Worm (Caenorhabditis elegans) whole organism, L1 larva: ENCODE results near the gene lap-1.

Experiments
- C04F5.9 ChIP-seq: sonication (generic microtip); optimal IDR thresholded peaks from 2 replicates; lab custom pipeline; 2016; ENCODE audit warnings: missing genetic modification characterization, missing compliant biosample characterization
- C16A3.4 ChIP-seq: fragments of 150-350 bp; optimal IDR thresholded peaks from 2 replicates; lab custom pipeline; 2014; ENCODE audit warnings: missing biosample characterization, missing genetic modification characterization
- F16B12.6 ChIP-seq: fragments of 150-350 bp; optimal IDR thresholded peaks from 2 replicates; lab custom pipeline; 2014; ENCODE audit warnings: missing biosample characterization, missing genetic modification characterization
- Y116A8C.19 ChIP-seq: sonication (generic microtip); optimal IDR thresholded peaks from 2 replicates; lab custom pipeline; 2016; ENCODE audit warnings: missing compliant biosample characterization, missing genetic modification characterization, borderline replicate concordance
- aha-1 ChIP-seq: fragments of 150-350 bp; optimal IDR thresholded peaks from 2 replicates; lab custom pipeline; 2014; ENCODE audit warnings: missing biosample characterization, missing genetic modification characterization
- alr-1 ChIP-seq: fragments of 200-800 bp; sonication (Bioruptor generic); optimal IDR thresholded peaks from 2 replicates; lab custom pipeline; 2018; ENCODE audit warnings: borderline replicate concordance, mild to moderate bottlenecking, missing genetic modification characterization, missing compliant biosample characterization
- aly-2 ChIP-seq: fragments of 150-350 bp; optimal IDR thresholded peaks from 2 replicates; lab custom pipeline; 2014; ENCODE audit warnings: missing biosample characterization, missing genetic modification characterization
- ama-1 ChIP-seq: fragments of 150-350 bp; optimal IDR thresholded peaks from 2 replicates; lab custom pipeline; 2014
- ceh-8 ChIP-seq: fragments of 200-800 bp; sonication (Bioruptor generic); optimal IDR thresholded peaks from 2 replicates; lab custom pipeline; 2018; ENCODE audit warnings: mild to moderate bottlenecking, missing genetic modification characterization, moderate library complexity, missing compliant biosample characterization
- ceh-82 ChIP-seq, 3 experiments: fragments of 150-350 bp in 1 of 3; sonication (generic microtip) in 2 of 3; optimal IDR thresholded peaks; 2 replicates each; lab custom pipeline; 2014 to 2017; ENCODE audit warnings: missing biosample characterization in 3 of 3, missing genetic modification characterization in 3 of 3
- ceh-88 ChIP-seq: fragments of 200-800 bp; sonication (Bioruptor generic); IDR thresholded peaks from 2 replicates; pipeline ENCODE4 v1.3.6; 2022; ENCODE audit warnings: missing genetic modification characterization, missing compliant biosample characterization
- ceh-90 ChIP-seq: sonication (generic microtip); optimal IDR thresholded peaks from 2 replicates; lab custom pipeline; 2016; ENCODE audit warnings: missing genetic modification characterization, missing compliant biosample characterization
- ces-1 ChIP-seq: fragments of 150-350 bp; optimal IDR thresholded peaks from 2 replicates; lab custom pipeline; 2014; ENCODE audit warnings: missing biosample characterization, missing genetic modification reagents, missing genetic modification characterization
- dpl-1 ChIP-seq, 3 experiments: fragments of 150-350 bp in 2 of 3; sonication (generic microtip) in 1 of 3; optimal IDR thresholded peaks; 2 replicates each; lab custom pipeline; 2014 to 2017; ENCODE audit warnings: missing biosample characterization in 3 of 3, missing genetic modification characterization in 3 of 3, missing genetic modification reagents in 3 of 3
- efl-1 ChIP-seq, 4 experiments: fragments of 150-350 bp; optimal IDR thresholded peaks in 3 of 4; peaks in 1 of 4; 1 replicate in 1 of 4; 2 replicates in 3 of 4; lab custom pipeline; 2014; ENCODE audit warnings: missing biosample characterization in 2 of 4, missing genetic modification characterization in 2 of 4, missing genetic modification reagents in 2 of 4
- efl-3 ChIP-seq: fragments of 200-800 bp; sonication (Bioruptor generic); optimal IDR thresholded peaks from 2 replicates; lab custom pipeline; 2018; ENCODE audit warnings: mild to moderate bottlenecking, missing genetic modification characterization, missing compliant biosample characterization
- elt-2 ChIP-seq: sonication (generic microtip); optimal IDR thresholded peaks from 2 replicates; lab custom pipeline; 2016; ENCODE audit warnings: missing genetic modification characterization, mild to moderate bottlenecking, inconsistent platforms, missing compliant biosample characterization, missing genetic modification reagents
- ets-5 ChIP-seq: fragments of 200-800 bp; sonication (Bioruptor generic); IDR thresholded peaks from 2 replicates; pipeline ENCODE4 v1.3.6; 2022; ENCODE audit warnings: missing genetic modification characterization, missing compliant biosample characterization
- fos-1 ChIP-seq: fragments of 150-350 bp; optimal IDR thresholded peaks from 2 replicates; lab custom pipeline; 2014; ENCODE audit warnings: missing biosample characterization, missing genetic modification characterization
- grh-1 ChIP-seq: fragments of 200-800 bp; sonication (Bioruptor generic); IDR thresholded peaks from 2 replicates; pipeline ENCODE4 v1.3.6; 2022; ENCODE audit warnings: missing genetic modification reagents, missing genetic modification characterization, missing compliant biosample characterization
- hlh-17 ChIP-seq: fragments of 200-800 bp; sonication (Bioruptor generic); optimal IDR thresholded peaks from 2 replicates; lab custom pipeline; 2018; ENCODE audit warnings: missing genetic modification characterization, mild to moderate bottlenecking, missing compliant biosample characterization, moderate library complexity, borderline replicate concordance
- hlh-4 ChIP-seq: sonication (generic microtip); optimal IDR thresholded peaks from 2 replicates; lab custom pipeline; 2016; ENCODE audit warnings: mild to moderate bottlenecking, missing genetic modification characterization, missing compliant biosample characterization
- jun-1 ChIP-seq: fragments of 150-350 bp; optimal IDR thresholded peaks from 2 replicates; lab custom pipeline; 2014; ENCODE audit warnings: missing biosample characterization, missing genetic modification reagents, missing genetic modification characterization
- lin-13 ChIP-seq: fragments of 150-350 bp; optimal IDR thresholded peaks from 2 replicates; lab custom pipeline; 2014; ENCODE audit warnings: missing biosample characterization, missing genetic modification reagents, missing genetic modification characterization
- lin-15B ChIP-seq: fragments of 150-350 bp; sonication (generic microtip); optimal IDR thresholded peaks from 3 replicates; lab custom pipeline; 2014; ENCODE audit warnings: missing biosample characterization, missing genetic modification characterization
- lin-39 ChIP-seq: fragments of 150-350 bp; optimal IDR thresholded peaks from 2 replicates; lab custom pipeline; 2014; ENCODE audit warnings: missing biosample characterization, missing genetic modification reagents, missing genetic modification characterization
- lir-3 ChIP-seq: sonication (generic microtip); optimal IDR thresholded peaks from 2 replicates; lab custom pipeline; 2016; ENCODE audit warnings: mild to moderate bottlenecking, missing genetic modification characterization, moderate library complexity, missing compliant biosample characterization; ENCODE audit not compliant: poor library complexity
- lsy-2 ChIP-seq, 2 experiments: fragments of 150-350 bp; optimal IDR thresholded peaks; 2 replicates each; lab custom pipeline; 2014; ENCODE audit warnings: missing biosample characterization in 2 of 2, missing genetic modification characterization in 2 of 2
- mab-9 ChIP-seq: fragments of 200-800 bp; sonication (Bioruptor generic); IDR thresholded peaks from 2 replicates; pipeline ENCODE4 v1.3.6; 2022; ENCODE audit warnings: missing genetic modification reagents, missing genetic modification characterization, missing compliant biosample characterization
- mdl-1 ChIP-seq, 2 experiments: fragments of 150-350 bp; optimal IDR thresholded peaks; 2 replicates each; lab custom pipeline; 2014 to 2017; ENCODE audit warnings: missing biosample characterization in 2 of 2, missing genetic modification characterization in 2 of 2, inconsistent platforms in 1 of 2
- mep-1 ChIP-seq: fragments of 150-350 bp; optimal IDR thresholded peaks from 2 replicates; lab custom pipeline; 2014; ENCODE audit warnings: missing biosample characterization, missing genetic modification characterization
- nhr-12 ChIP-seq: sonication (generic microtip); optimal IDR thresholded peaks from 2 replicates; lab custom pipeline; 2017; ENCODE audit warnings: missing biosample characterization, missing genetic modification characterization
- nhr-19 ChIP-seq: fragments of 200-800 bp; sonication (Bioruptor generic); conservative IDR thresholded peaks from 2 replicates; pipeline ENCODE4 v1.3.6; 2022; ENCODE audit warnings: missing genetic modification characterization, missing compliant biosample characterization
- nhr-28 ChIP-seq: fragments of 150-350 bp; optimal IDR thresholded peaks from 2 replicates; lab custom pipeline; 2014; ENCODE audit warnings: missing biosample characterization, missing genetic modification characterization
- nhr-71 ChIP-seq: sonication (generic microtip); optimal IDR thresholded peaks from 2 replicates; lab custom pipeline; 2016; ENCODE audit warnings: mild to moderate bottlenecking, missing genetic modification characterization, moderate library complexity, missing compliant biosample characterization
- nhr-77 ChIP-seq: fragments of 150-350 bp; optimal IDR thresholded peaks from 2 replicates; lab custom pipeline; 2014; ENCODE audit warnings: missing biosample characterization, missing genetic modification characterization
- nhr-85 ChIP-seq: sonication (generic microtip); peaks from one replicate; lab custom pipeline; 2016; ENCODE audit warnings: missing genetic modification characterization, inconsistent platforms, missing compliant biosample characterization
- pax-3 ChIP-seq: fragments of 200-800 bp; sonication (Bioruptor generic); optimal IDR thresholded peaks from 2 replicates; lab custom pipeline; 2018; ENCODE audit warnings: mild to moderate bottlenecking, missing genetic modification characterization, moderate library complexity, missing compliant biosample characterization
- pqm-1 ChIP-seq: sonication (generic microtip); optimal IDR thresholded peaks from 3 replicates; lab custom pipeline; 2017; ENCODE audit warnings: missing biosample characterization, missing genetic modification characterization
- rnt-1 ChIP-seq: sonication (generic microtip); optimal IDR thresholded peaks from 2 replicates; lab custom pipeline; 2016; ENCODE audit warnings: mild to moderate bottlenecking, missing genetic modification characterization, moderate library complexity, missing compliant biosample characterization
- skn-1 ChIP-seq: fragments of 150-350 bp; optimal IDR thresholded peaks from 2 replicates; lab custom pipeline; 2014; ENCODE audit warnings: missing biosample characterization, missing genetic modification characterization
- snpc-4 ChIP-seq: fragments of 150-350 bp; optimal IDR thresholded peaks from 2 replicates; lab custom pipeline; 2014; ENCODE audit warnings: missing biosample characterization, missing genetic modification characterization
- sox-4 ChIP-seq: sonication (generic microtip); optimal IDR thresholded peaks from 2 replicates; lab custom pipeline; 2016; ENCODE audit warnings: missing genetic modification characterization, missing compliant biosample characterization
- sptf-1 ChIP-seq: fragments of 150-350 bp; optimal IDR thresholded peaks from 2 replicates; lab custom pipeline; 2014; ENCODE audit warnings: missing biosample characterization, missing genetic modification characterization
- sup-37 ChIP-seq: fragments of 200-800 bp; sonication (Bioruptor generic); optimal IDR thresholded peaks from 2 replicates; lab custom pipeline; 2018; ENCODE audit warnings: mild to moderate bottlenecking, missing genetic modification characterization, missing compliant biosample characterization
- swsn-7 ChIP-seq: sonication (generic microtip); optimal IDR thresholded peaks from 2 replicates; lab custom pipeline; 2016; ENCODE audit warnings: missing genetic modification characterization, missing compliant biosample characterization
- tbx-2 ChIP-seq: sonication (generic microtip); optimal IDR thresholded peaks from 2 replicates; lab custom pipeline; 2016; ENCODE audit warnings: missing genetic modification characterization, missing compliant biosample characterization
- tlp-1 ChIP-seq: fragments of 150-350 bp; optimal IDR thresholded peaks from 2 replicates; lab custom pipeline; 2014; ENCODE audit warnings: missing biosample characterization, missing genetic modification characterization
- unc-130 ChIP-seq: fragments of 150-350 bp; optimal IDR thresholded peaks from 2 replicates; lab custom pipeline; 2017; ENCODE audit warnings: missing biosample characterization, missing genetic modification characterization, inconsistent platforms
- unc-30 ChIP-seq: sonication (generic microtip); optimal IDR thresholded peaks from 2 replicates; lab custom pipeline; 2017; ENCODE audit warnings: missing biosample characterization, missing genetic modification characterization
- unc-98 ChIP-seq: fragments of 200-800 bp; sonication (Bioruptor generic); IDR thresholded peaks from 2 replicates; pipeline ENCODE4 v1.3.6; 2022; ENCODE audit warnings: missing genetic modification characterization, missing compliant biosample characterization
- zag-1 ChIP-seq: fragments of 150-350 bp; optimal IDR thresholded peaks from 2 replicates; lab custom pipeline; 2014; ENCODE audit warnings: missing biosample characterization, missing genetic modification characterization
- ztf-11 ChIP-seq, 2 experiments: sonication (generic microtip); optimal IDR thresholded peaks; 2 replicates each; lab custom pipeline; 2016 to 2017; ENCODE audit warnings: missing genetic modification characterization in 2 of 2, missing biosample characterization in 1 of 2, missing compliant biosample characterization in 1 of 2
- ztf-4 ChIP-seq: fragments of 150-350 bp; optimal IDR thresholded peaks from 2 replicates; lab custom pipeline; 2014; ENCODE audit warnings: missing biosample characterization, missing genetic modification characterization

Gene lap-1

DNA sequence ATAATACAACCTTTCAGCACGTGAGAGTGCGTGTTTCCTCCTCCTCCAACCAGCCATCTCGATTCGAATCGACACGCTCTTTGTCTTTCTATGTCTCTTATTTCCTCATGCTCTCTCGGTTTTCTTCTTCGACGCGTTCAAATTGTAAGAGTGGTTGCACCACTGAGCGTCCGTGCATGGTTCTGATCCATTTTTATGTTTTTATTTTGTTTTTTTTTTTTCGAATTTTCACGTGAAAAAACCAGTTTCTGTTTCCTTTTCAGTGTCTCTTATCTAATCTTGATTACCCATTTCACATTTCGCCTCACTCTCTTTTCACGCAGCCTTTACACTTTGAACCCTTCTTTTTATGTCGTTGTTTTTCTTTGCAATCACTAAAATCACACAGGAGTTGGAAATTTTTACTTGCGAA, 30.9 kb downstream of the lap-1 start (continued):
- no peak for TF ChIP-seq efl-3
- peak; percentile 13 for TF ChIP-seq tbx-2 (tag; lab: Kevin White, UChicago)
- peak; percentile 16 for TF ChIP-seq mep-1 (tag; lab: Kevin White, UChicago)
- TF ChIP-seq jun-1 (tag; lab: Kevin White, UChicago): no peak
- TF ChIP-seq lsy-2 (tag; optimal IDR thresholded peaks at IDR 0.05; lab: Kevin White, UChicago): peak; percentile 7 to 27
- no peak for TF ChIP-seq ztf-4 (tag; lab: Kevin White, UChicago)
- peak in 1 of 2 experiments; percentile 74 for TF ChIP-seq mdl-1 (tag; optimal IDR thresholded peaks at IDR 0.05; lab: Kevin White, UChicago)
- no peak for TF ChIP-seq ceh-88 (GFP tag; lab: Robert Waterston, UW)
- no peak for TF ChIP-seq unc-98 (GFP tag; lab: Robert Waterston, UW)
- TF ChIP-seq nhr-71: peak; percentile 56
- TF ChIP-seq nhr-28 (tag; lab: Kevin White, UChicago): no peak
- no peak for TF ChIP-seq nhr-77 (tag; lab: Kevin White, UChicago)
- no peak for TF ChIP-seq unc-30 (tag; lab: Kevin White, UChicago)
- TF ChIP-seq lin-39 (tag; lab: Kevin White, UChicago): no peak
- TF ChIP-seq aly-2 (tag; lab: Kevin White, UChicago): no peak
- no peak for TF ChIP-seq ets-5 (GFP tag; lab: Robert Waterston, UW)
- no peak for TF ChIP-seq pqm-1 (tag; lab: Kevin White, UChicago)
- no peak for TF ChIP-seq C04F5.9
- no peak for TF ChIP-seq ceh-8 (GFP tag; lab: Kevin White, UChicago)
- no peak for TF ChIP-seq tlp-1 (tag; lab: Kevin White, UChicago)
- no peak for TF ChIP-seq unc-130
- TF ChIP-seq sptf-1 (tag; lab: Kevin White, UChicago): no peak
- TF ChIP-seq alr-1 (tag; lab: Kevin White, UChicago): no peak
- TF ChIP-seq skn-1: no peak
- TF ChIP-seq C16A3.4 (tag; lab: Kevin White, UChicago): no peak
- TF ChIP-seq fos-1 (tag; lab: Kevin White, UChicago): no peak
- no peak for TF ChIP-seq F16B12.6 (tag; lab: Kevin White, UChicago)
- TF ChIP-seq ces-1 (GFP tag; lab: Kevin White, UChicago): no peak
- TF ChIP-seq snpc-4 (tag; lab: Kevin White, UChicago): no peak
- TF ChIP-seq Y116A8C.19: no peak
- peak; percentile 4 for TF ChIP-seq rnt-1
- TF ChIP-seq hlh-17 (GFP tag; lab: Kevin White, UChicago): no peak
- TF ChIP-seq ceh-82 (tag; optimal IDR thresholded peaks at IDR 0.05; lab: Kevin White, UChicago): peak in 1 of 3 experiments; percentile 8
- peak; percentile 72 for TF ChIP-seq grh-1 (GFP tag; lab: Robert Waterston, UW)
- TF ChIP-seq nhr-85: peak; percentile 91
- peak in 1 of 2 experiments; percentile 20 for TF ChIP-seq efl-1 (optimal IDR thresholded peaks at IDR 0.05; lab: Kevin White, UChicago)
- TF ChIP-seq efl-1 (GFP tag; optimal IDR thresholded peaks at IDR 0.05 in 1 of 2; lab: Kevin White, UChicago): peak; percentile 8 to 66
- TF ChIP-seq aha-1 (tag; lab: Kevin White, UChicago): no peak
- no peak for TF ChIP-seq mab-9 (GFP tag; lab: Robert Waterston, UW)
- no peak for TF ChIP-seq nhr-12
- no peak for TF ChIP-seq ztf-11 (tag; optimal IDR thresholded peaks at IDR 0.05; lab: Kevin White, UChicago)
- TF ChIP-seq nhr-19 (GFP tag; lab: Robert Waterston, UW): no peak; the same call in 1 of the 2 replicates
- no peak for TF ChIP-seq lin-15B
- TF ChIP-seq swsn-7 (tag; lab: Kevin White, UChicago): no peak
- no peak for TF ChIP-seq lin-13
- TF ChIP-seq zag-1 (tag; lab: Kevin White, UChicago): no peak
- TF ChIP-seq pax-3 (tag; lab: Kevin White, UChicago): no peak
- peak in 1 of 3 experiments; percentile 17 for TF ChIP-seq dpl-1 (GFP tag; optimal IDR thresholded peaks at IDR 0.05; lab: Kevin White, UChicago)
- no peak for TF ChIP-seq ceh-90
- no peak for TF ChIP-seq hlh-4 (tag; lab: Kevin White, UChicago)
- no peak for TF ChIP-seq ama-1
- no peak for TF ChIP-seq sup-37 (GFP tag; lab: Kevin White, UChicago)
- TF ChIP-seq sox-4: no peak
- TF ChIP-seq lir-3: no peak
- TF ChIP-seq elt-2 (tag; lab: Kevin White, UChicago): peak; percentile 46
